Fruit fly (Drosophila melanogaster): ENCODE data around the gene CG17129.

The CG17129 gene

dm6 chr3L:704661-705543 lies 24.8 kb upstream of the CG17129 start (continued):
- TF ChIP-seq gsb (GFP tag; IDR thresholded peaks at IDR 0.05) (no peak), CG30403 (GFP tag; optimal IDR thresholded peaks at IDR 0.05) (no peak), CG13296 (GFP tag; optimal IDR thresholded peaks at IDR 0.05) (no peak), YL-1 (GFP tag; optimal IDR thresholded peaks at IDR 0.05) (no peak), z (GFP tag; IDR thresholded peaks at IDR 0.05) (no peak), btn (GFP tag; optimal IDR thresholded peaks at IDR 0.05) (no peak), jigr1 (GFP tag; IDR thresholded peaks at IDR 0.05) (no peak), CG17359 (tag; optimal IDR thresholded peaks at IDR 0.05) (peak; percentile 68), CG4282 (GFP tag; optimal IDR thresholded peaks at IDR 0.05) (no peak), oc (tag; optimal IDR thresholded peaks at IDR 0.05) (no peak), CG15269 (tag; optimal IDR thresholded peaks at IDR 0.05) (no peak), fd102C (GFP tag; optimal IDR thresholded peaks at IDR 0.05) (no peak), Gsc (GFP tag; IDR thresholded peaks at IDR 0.05) (no peak), ssp (GFP tag; IDR thresholded peaks at IDR 0.05) (no peak), onecut (GFP tag; IDR thresholded peaks at IDR 0.05) (no peak), Six4 (GFP tag; optimal IDR thresholded peaks at IDR 0.05) (peak; percentile 10), CG30020 (tag; optimal IDR thresholded peaks at IDR 0.05) (no peak), Hmr (GFP tag; optimal IDR thresholded peaks at IDR 0.05) (peak; percentile 35), CG18262 (tag; optimal IDR thresholded peaks at IDR 0.05) (peak; percentile 5), CG11504 (tag; optimal IDR thresholded peaks at IDR 0.05) (peak; percentile 44), zen (tag; optimal IDR thresholded peaks at IDR 0.05) (no peak), CG7963 (GFP tag; IDR thresholded peaks at IDR 0.05; ENCODE audit: partially characterized antibody) (no peak), CG43689 (GFP tag; IDR thresholded peaks at IDR 0.05) (no peak), CG16779 (GFP tag; IDR thresholded peaks at IDR 0.05) (no peak), kay (GFP tag; optimal IDR thresholded peaks at IDR 0.05) (no peak), ind (GFP tag; optimal IDR thresholded peaks at IDR 0.05) (peak; percentile 13), eve (GFP tag; optimal IDR thresholded peaks at IDR 0.05) (no peak), CG2712 (tag; optimal IDR thresholded peaks at IDR 0.05) (peak; percentile 10), Sry-δ (GFP tag; optimal IDR thresholded peaks at IDR 0.05) (no peak), CG16815 (GFP tag; optimal IDR thresholded peaks at IDR 0.05) (no peak), HHEX (GFP tag; optimal IDR thresholded peaks at IDR 0.05) (no peak), CG5245 (GFP tag; optimal IDR thresholded peaks at IDR 0.05) (peak; percentile 4), Dp (GFP tag; optimal IDR thresholded peaks at IDR 0.05) (no peak), cg (GFP tag; optimal IDR thresholded peaks at IDR 0.05) (no peak), CG8478 (optimal IDR thresholded peaks at IDR 0.05) (no peak), CG3065 (GFP tag; optimal IDR thresholded peaks at IDR 0.05) (no peak), CG3726 (GFP tag; IDR thresholded peaks at IDR 0.05) (no peak), Hr51 (GFP tag; optimal IDR thresholded peaks at IDR 0.05) (peak in 1 of 2 experiments; percentile 54), CG6813 (GFP tag; optimal IDR thresholded peaks at IDR 0.05) (no peak), Bdp1 (GFP tag; optimal IDR thresholded peaks at IDR 0.05) (no peak), Usf (GFP tag; optimal IDR thresholded peaks at IDR 0.05) (no peak), gsb-n (tag; optimal IDR thresholded peaks at IDR 0.05) (no peak), CG13287 (GFP tag; IDR thresholded peaks at IDR 0.05; ENCODE audit: partially characterized antibody) (no peak), odd (GFP tag; optimal IDR thresholded peaks at IDR 0.05) (no peak), Opbp (GFP tag; IDR thresholded peaks at IDR 0.05; ENCODE audit: partially characterized antibody) (no peak), vfl (GFP tag; optimal IDR thresholded peaks at IDR 0.05) (no peak), CG2116 (GFP tag; optimal IDR thresholded peaks at IDR 0.05) (no peak), gt (GFP tag; IDR thresholded peaks at IDR 0.05) (no peak), Mrtf (GFP tag; IDR thresholded peaks at IDR 0.05) (no peak), CG34376 (GFP tag; optimal IDR thresholded peaks at IDR 0.05) (no peak)
